Worm (Caenorhabditis elegans) whole organism, L4 larva: ENCODE data around the gene F13E9.5.

ENCODE experiments used
- D1046.2 ChIP-seq: fragments of 200-800 bp; sonication (Bioruptor generic); IDR thresholded peaks from 2 replicates; pipeline ENCODE4 v1.3.6; 2022; ENCODE audit warnings: missing genetic modification characterization, missing compliant biosample characterization
- T26A8.4 ChIP-seq: fragments of 200-800 bp; sonication (Bioruptor generic); IDR thresholded peaks from 2 replicates; pipeline ENCODE4 v1.3.6; 2022; ENCODE audit warnings: missing genetic modification characterization, missing compliant biosample characterization
- aha-1 ChIP-seq: fragments of 150-350 bp; peaks from one replicate; lab custom pipeline; 2014; ENCODE audit warnings: missing biosample characterization, missing genetic modification characterization
- ama-1 ChIP-seq: fragments of 150-350 bp; optimal IDR thresholded peaks from 2 replicates; lab custom pipeline; 2014; ENCODE audit warnings: inconsistent platforms, mixed read lengths
- ceh-62 ChIP-seq: sonication (generic microtip); optimal IDR thresholded peaks from 2 replicates; lab custom pipeline; 2017; ENCODE audit warnings: missing biosample characterization, missing genetic modification characterization
- cey-2 ChIP-seq: sonication (generic microtip); optimal IDR thresholded peaks from 3 replicates; lab custom pipeline; 2017; ENCODE audit warnings: missing genetic modification characterization, mild to moderate bottlenecking, missing compliant biosample characterization, antibody characterized with exemption, borderline replicate concordance; ENCODE audit not compliant: insufficient read depth
- ctbp-1 ChIP-seq: fragments of 200-800 bp; sonication (Bioruptor generic); IDR thresholded peaks from 2 replicates; pipeline ENCODE4 v1.3.6; 2022; ENCODE audit warnings: missing genetic modification reagents, missing genetic modification characterization, missing compliant biosample characterization
- daf-16 ChIP-seq, 3 experiments: sonication (generic microtip); optimal IDR thresholded peaks; 2 replicates each; lab custom pipeline; 2016 to 2017; ENCODE audit warnings: missing genetic modification characterization in 3 of 3, missing genetic modification reagents in 3 of 3, mild to moderate bottlenecking in 2 of 3, missing compliant biosample characterization in 2 of 3, missing biosample characterization in 1 of 3, moderate library complexity in 1 of 3
- daf-19 ChIP-seq: fragments of 200-800 bp; sonication (Bioruptor generic); conservative IDR thresholded peaks from 2 replicates; pipeline ENCODE4 v1.3.6; 2022; ENCODE audit warnings: missing genetic modification characterization, missing compliant biosample characterization
- dmd-6 ChIP-seq: fragments of 200-800 bp; sonication (Bioruptor generic); IDR thresholded peaks from 2 replicates; pipeline ENCODE4 v1.3.6; 2022; ENCODE audit warnings: missing genetic modification reagents, missing genetic modification characterization, missing compliant biosample characterization
- dpl-1 ChIP-seq: fragments of 150-350 bp; optimal IDR thresholded peaks from 2 replicates; lab custom pipeline; 2014; ENCODE audit warnings: missing biosample characterization, missing genetic modification reagents, missing genetic modification characterization
- duxl-1 ChIP-seq: sonication (generic microtip); optimal IDR thresholded peaks from 2 replicates; lab custom pipeline; 2016; ENCODE audit warnings: mild to moderate bottlenecking, missing genetic modification characterization, moderate library complexity, missing compliant biosample characterization; ENCODE audit not compliant: poor library complexity
- dve-1 ChIP-seq: sonication (generic microtip); optimal IDR thresholded peaks from 2 replicates; lab custom pipeline; 2017; ENCODE audit warnings: antibody characterized with exemption, mild to moderate bottlenecking, missing genetic modification characterization, missing compliant biosample characterization; ENCODE audit not compliant: insufficient read depth
- hlh-30 ChIP-seq: sonication (generic microtip); optimal IDR thresholded peaks from 2 replicates; lab custom pipeline; 2017; ENCODE audit warnings: antibody characterized with exemption, mild to moderate bottlenecking, missing genetic modification characterization, missing compliant biosample characterization; ENCODE audit not compliant: insufficient read depth
- jun-1 ChIP-seq: fragments of 150-350 bp; optimal IDR thresholded peaks from 2 replicates; lab custom pipeline; 2014; ENCODE audit warnings: missing biosample characterization, missing genetic modification reagents, missing genetic modification characterization
- lim-7 ChIP-seq: fragments of 200-800 bp; sonication (Bioruptor generic); IDR thresholded peaks from 2 replicates; pipeline ENCODE4 v1.3.6; 2022; ENCODE audit warnings: missing genetic modification characterization, missing compliant biosample characterization
- lin-1 ChIP-seq: fragments of 200-800 bp; sonication (Bioruptor generic); IDR thresholded peaks from 2 replicates; pipeline ENCODE4 v1.3.6; 2022; ENCODE audit warnings: missing genetic modification reagents, missing genetic modification characterization, missing compliant biosample characterization
- lin-13 ChIP-seq: fragments of 150-350 bp; optimal IDR thresholded peaks from 2 replicates; lab custom pipeline; 2014; ENCODE audit warnings: missing biosample characterization, missing genetic modification reagents, missing genetic modification characterization
- lin-38 ChIP-seq: fragments of 200-800 bp; sonication (Bioruptor generic); IDR thresholded peaks from 2 replicates; pipeline ENCODE4 v1.3.6; 2022; ENCODE audit warnings: missing genetic modification reagents, missing genetic modification characterization, missing compliant biosample characterization
- lsy-2 ChIP-seq, 2 experiments: fragments of 150-350 bp in 1 of 2; sonication (generic microtip) in 1 of 2; optimal IDR thresholded peaks; 2 replicates each; lab custom pipeline; 2014 to 2017; ENCODE audit warnings: missing biosample characterization in 2 of 2, missing genetic modification characterization in 2 of 2
- madf-5 ChIP-seq, 2 experiments: fragments of 200-800 bp; sonication (Bioruptor generic); IDR thresholded peaks; 2 replicates each; pipeline ENCODE4 v1.3.6; 2022; ENCODE audit warnings: missing compliant biosample characterization in 2 of 2, missing genetic modification characterization in 2 of 2
- madf-9 ChIP-seq: fragments of 200-800 bp; sonication (Bioruptor generic); conservative IDR thresholded peaks from 2 replicates; pipeline ENCODE4 v1.3.6; 2022; ENCODE audit warnings: missing genetic modification reagents, missing genetic modification characterization, missing compliant biosample characterization
- mxl-2 ChIP-seq: fragments of 200-800 bp; sonication (Bioruptor generic); conservative IDR thresholded peaks from 2 replicates; pipeline ENCODE4 v1.3.6; 2022; ENCODE audit warnings: missing genetic modification reagents, missing genetic modification characterization, missing compliant biosample characterization
- nhr-102 ChIP-seq: sonication (generic microtip); optimal IDR thresholded peaks from 2 replicates; lab custom pipeline; 2016; ENCODE audit warnings: mild to moderate bottlenecking, missing genetic modification characterization, moderate library complexity, missing compliant biosample characterization
- nhr-111 ChIP-seq: fragments of 200-800 bp; sonication (Bioruptor generic); optimal IDR thresholded peaks from 2 replicates; lab custom pipeline; 2018; ENCODE audit warnings: mild to moderate bottlenecking, missing genetic modification characterization, missing compliant biosample characterization
- nhr-25 ChIP-seq: sonication (generic microtip); optimal IDR thresholded peaks from 2 replicates; lab custom pipeline; 2017; ENCODE audit warnings: missing genetic modification characterization, mild to moderate bottlenecking, missing compliant biosample characterization, antibody characterized with exemption, moderate library complexity, borderline replicate concordance; ENCODE audit not compliant: insufficient read depth
- nhr-48 ChIP-seq: sonication (generic microtip); optimal IDR thresholded peaks from 2 replicates; lab custom pipeline; 2016; ENCODE audit warnings: mild to moderate bottlenecking, missing genetic modification characterization, missing compliant biosample characterization
- nhr-77 ChIP-seq: fragments of 150-350 bp; optimal IDR thresholded peaks from 2 replicates; lab custom pipeline; 2014; ENCODE audit warnings: missing biosample characterization, missing genetic modification characterization
- pqm-1 ChIP-seq: sonication (generic microtip); optimal IDR thresholded peaks from 2 replicates; lab custom pipeline; 2017; ENCODE audit warnings: missing biosample characterization, missing genetic modification characterization
- saeg-2 ChIP-seq: fragments of 200-800 bp; sonication (Bioruptor generic); IDR thresholded peaks from 2 replicates; pipeline ENCODE4 v1.3.6; 2022; ENCODE audit warnings: missing genetic modification reagents, missing genetic modification characterization, missing compliant biosample characterization
- skn-1 ChIP-seq: fragments of 150-350 bp; optimal IDR thresholded peaks from 2 replicates; lab custom pipeline; 2014; ENCODE audit warnings: missing biosample characterization, missing genetic modification characterization
- snpc-4 ChIP-seq: fragments of 150-350 bp; optimal IDR thresholded peaks from 2 replicates; lab custom pipeline; 2014; ENCODE audit warnings: missing biosample characterization, missing genetic modification characterization
- spr-3 ChIP-seq: fragments of 200-800 bp; sonication (Bioruptor generic); optimal IDR thresholded peaks from 2 replicates; lab custom pipeline; 2018; ENCODE audit warnings: mild to moderate bottlenecking, missing genetic modification characterization, missing compliant biosample characterization
- tag-97 ChIP-seq: fragments of 200-800 bp; sonication (Bioruptor generic); IDR thresholded peaks from 2 replicates; pipeline ENCODE4 v1.3.6; 2022; ENCODE audit warnings: missing genetic modification characterization, missing compliant biosample characterization
- unc-62 ChIP-seq, 3 experiments: fragments of 150-350 bp in 1 of 3; sonication (generic microtip); optimal IDR thresholded peaks in 2 of 3; peaks in 1 of 3; 1 replicate in 1 of 3; 2 replicates in 2 of 3; lab custom pipeline; 2014 to 2017; ENCODE audit warnings: missing biosample characterization in 3 of 3, missing genetic modification characterization in 3 of 3, missing genetic modification reagents in 3 of 3, missing genotype in 1 of 3
- vab-7 ChIP-seq: fragments of 200-800 bp; sonication (Bioruptor generic); IDR thresholded peaks from 2 replicates; pipeline ENCODE4 v1.3.6; 2022; ENCODE audit warnings: missing genetic modification reagents, missing genetic modification characterization, missing compliant biosample characterization
- zag-1 ChIP-seq: fragments of 150-350 bp; optimal IDR thresholded peaks from 2 replicates; lab custom pipeline; 2014; ENCODE audit warnings: missing biosample characterization, missing genetic modification characterization
- ztf-11 ChIP-seq: fragments of 150-350 bp; optimal IDR thresholded peaks from 2 replicates; lab custom pipeline; 2014; ENCODE audit warnings: missing biosample characterization, missing genetic modification characterization
- ztf-7 ChIP-seq: fragments of 150-350 bp; optimal IDR thresholded peaks from 2 replicates; lab custom pipeline; 2014; ENCODE audit warnings: missing biosample characterization, missing genetic modification characterization

F13E9.5 gene

ce11 chrIV:10918877-10919560 lies 34.9 kb upstream of the F13E9.5 start (continued):
- TF ChIP-seq lin-1 (GFP tag; lab: Robert Waterston, UW) (peak; percentile 48; the same call in 1 of the 2 replicates), spr-3 (GFP tag; lab: Kevin White, UChicago) (peak; percentile 35), ctbp-1 (GFP tag; lab: Robert Waterston, UW) (peak; percentile 75), vab-7 (GFP tag; lab: Robert Waterston, UW) (peak; percentile 39; the same call in 1 of the 2 replicates), saeg-2 (no peak), dmd-6 (GFP tag; lab: Robert Waterston, UW) (peak; percentile 64), ama-1 (peak; percentile 76), tag-97 (GFP tag; lab: Robert Waterston, UW) (no peak), jun-1 (no peak), dpl-1 (GFP tag; lab: Kevin White, UChicago) (peak; percentile 58), duxl-1 (tag; lab: Kevin White, UChicago) (peak; percentile 42), cey-2 (tag; lab: Kevin White, UChicago) (no peak), ztf-11 (tag; lab: Kevin White, UChicago) (no peak), hlh-30 (tag; lab: Kevin White, UChicago) (peak; percentile 96), nhr-102 (no peak), nhr-48 (peak; percentile 25), daf-16 (GFP tag; optimal IDR thresholded peaks at IDR 0.05; lab: Kevin White, UChicago) (peak in 1 of 2 experiments; percentile 35), daf-16 (tag; optimal IDR thresholded peaks at IDR 0.05; lab: Kevin White, UChicago) (peak; percentile 62), pqm-1 (tag; lab: Kevin White, UChicago) (peak; percentile 3), unc-62 (GFP tag; optimal IDR thresholded peaks at IDR 0.05 in 1 of 2; lab: Kevin White, UChicago) (peak in 1 of 2 experiments; percentile 96), unc-62 (tag; optimal IDR thresholded peaks at IDR 0.05; lab: Kevin White, UChicago) (no peak), ceh-62 (tag; lab: Kevin White, UChicago) (no peak), lin-13 (GFP tag; lab: Kevin White, UChicago) (peak; percentile 41), dve-1 (tag; lab: Kevin White, UChicago) (peak; percentile 76), lim-7 (no peak), T26A8.4 (GFP tag; lab: Robert Waterston, UW) (0 out of 2 replicates have a peak, but pooled peaks have one; percentile 39), ztf-7 (tag; lab: Kevin White, UChicago) (no peak), mxl-2 (GFP tag; lab: Robert Waterston, UW) (no peak), aha-1 (peak; percentile 99), D1046.2 (GFP tag; lab: Robert Waterston, UW) (no peak), lsy-2 (tag; optimal IDR thresholded peaks at IDR 0.05; lab: Kevin White, UChicago) (peak; percentile 50 to 75), madf-9 (GFP tag; lab: Robert Waterston, UW) (no peak), daf-19 (GFP tag; lab: Robert Waterston, UW) (0 out of 2 replicates have a peak, but pooled peaks have one; percentile 27), nhr-111 (no peak), lin-38 (GFP tag; lab: Robert Waterston, UW) (peak; percentile 87), nhr-77 (tag; lab: Kevin White, UChicago) (peak; percentile 53)

ce11 chrIV:10916134-10916533 lies 32.0 kb upstream of the F13E9.5 start:
- no peak for TF ChIP-seq skn-1 (tag; lab: Kevin White, UChicago)
- no peak for TF ChIP-seq zag-1 (tag; lab: Kevin White, UChicago)
- TF ChIP-seq madf-5 (GFP tag; IDR thresholded peaks at IDR 0.05; lab: Robert Waterston, UW): no peak
- TF ChIP-seq snpc-4 (tag; lab: Kevin White, UChicago): no peak
- no peak for TF ChIP-seq nhr-25 (tag; lab: Kevin White, UChicago)
